Worm (Caenorhabditis elegans): Measurements from ENCODE around the gene srh-264.

The srh-264 gene

DNA sequence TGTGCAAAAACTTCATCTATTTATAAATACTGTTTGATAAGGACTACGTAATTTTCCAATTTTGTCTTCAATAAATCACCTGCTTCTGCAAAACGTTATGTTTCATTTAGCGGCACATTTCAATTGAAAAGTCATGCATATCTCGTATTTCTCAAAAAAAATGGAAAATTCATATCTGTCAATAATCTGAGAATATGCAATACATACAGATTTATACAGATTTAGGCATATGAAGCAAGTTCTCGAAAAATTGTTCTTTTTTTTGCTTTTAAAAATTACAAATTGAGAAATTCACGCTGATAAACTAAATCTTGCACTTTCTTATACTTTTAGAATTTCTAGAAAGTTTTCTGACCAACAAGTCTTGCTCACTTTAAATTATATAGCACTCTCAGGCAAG is 30.2 kb downstream of the srh-264 start, which contains the start of gene T26H5.11:
Gene T26H5.11 (minus strand): TSS at position 101 of the 400 bp plus-strand sequence.
- no peak for TF ChIP-seq zag-1 (tag; optimal IDR thresholded peaks at IDR 0.05)
- TF ChIP-seq aha-1 (tag; optimal IDR thresholded peaks at IDR 0.05) = no peak
- no peak for TF ChIP-seq sup-37 (GFP tag; optimal IDR thresholded peaks at IDR 0.05)
- TF ChIP-seq hlh-4 (tag; optimal IDR thresholded peaks at IDR 0.05) = no peak
- TF ChIP-seq nhr-85 (tag) = no peak
- no peak for TF ChIP-seq ztf-11 (tag; optimal IDR thresholded peaks at IDR 0.05)
- TF ChIP-seq fos-1 (tag; optimal IDR thresholded peaks at IDR 0.05) = no peak

DNA sequence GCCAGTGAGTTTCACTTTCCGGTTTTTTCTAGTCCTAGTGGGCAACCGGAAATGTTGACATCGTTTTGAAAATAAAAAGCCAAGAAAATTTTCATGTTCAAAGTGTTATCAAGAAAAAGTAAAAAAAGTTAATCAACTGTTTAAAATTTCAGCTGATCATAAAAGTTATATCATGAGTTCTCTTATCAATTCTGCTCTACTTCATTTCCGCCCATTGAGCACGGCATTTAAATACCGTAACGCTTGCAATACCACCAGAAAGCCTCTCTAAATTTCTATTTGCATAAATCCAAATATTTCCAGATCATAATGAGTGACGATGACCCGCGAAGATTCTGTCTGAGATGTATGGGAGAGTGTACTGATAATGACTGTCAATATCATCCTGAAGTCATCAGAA is 30.7 kb downstream of the srh-264 start, which contains the start of gene T26H5.9:
Gene T26H5.9 (plus strand): TSS at position 302 of the 400 bp plus-strand sequence.
- TF ChIP-seq ztf-4 (tag; optimal IDR thresholded peaks at IDR 0.05) (no peak), jun-1 (tag; optimal IDR thresholded peaks at IDR 0.05) (peak; percentile 27), elt-2 (tag; optimal IDR thresholded peaks at IDR 0.05) (peak; percentile 57)

DNA sequence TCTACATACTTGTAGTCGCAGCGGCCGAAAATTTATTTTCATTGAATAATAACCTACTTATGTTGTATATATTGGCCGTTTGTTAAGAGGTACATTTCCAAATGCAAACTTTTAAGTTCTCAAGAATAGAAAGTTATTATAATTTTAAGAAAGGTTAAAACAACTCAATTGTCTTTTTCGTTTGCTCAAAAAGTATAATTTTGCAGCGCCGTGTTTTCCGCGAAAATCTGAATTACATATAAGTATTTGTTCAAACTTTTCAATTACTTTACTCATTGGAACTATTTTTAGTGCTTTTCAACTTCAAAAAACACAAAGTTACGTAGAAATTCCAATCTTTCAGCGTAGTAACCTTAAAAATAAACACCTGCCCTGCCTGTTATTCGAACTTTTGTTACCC is 31.5 kb downstream of the srh-264 start, which contains the start of gene srh-239:
Gene srh-239 (plus strand): TSS at position 301 of the 400 bp plus-strand sequence.
- TF ChIP-seq pax-3 (tag; optimal IDR thresholded peaks at IDR 0.05) = no peak
- no peak for TF ChIP-seq nhr-85 (tag)
- TF ChIP-seq isw-1 (GFP tag; IDR thresholded peaks at IDR 0.05) = no peak
- TF ChIP-seq swsn-7 (tag; optimal IDR thresholded peaks at IDR 0.05) = no peak
- no peak for TF ChIP-seq aha-1 (tag; optimal IDR thresholded peaks at IDR 0.05)
- no peak for TF ChIP-seq mef-2 (tag; optimal IDR thresholded peaks at IDR 0.05)
- TF ChIP-seq Y116A8C.19 (tag; optimal IDR thresholded peaks at IDR 0.05; ENCODE audit: borderline replicate concordance) = no peak
- TF ChIP-seq zip-4 (GFP tag; optimal IDR thresholded peaks at IDR 0.05) = no peak
- no peak for TF ChIP-seq lir-3 (tag; optimal IDR thresholded peaks at IDR 0.05; ENCODE audit: poor library complexity)
- TF ChIP-seq dpl-1 (GFP tag; optimal IDR thresholded peaks at IDR 0.05) = no peak
- no peak for TF ChIP-seq nhr-90 (tag; optimal IDR thresholded peaks at IDR 0.05; ENCODE audit: poor library complexity)
- TF ChIP-seq unc-130 (tag; optimal IDR thresholded peaks at IDR 0.05) = no peak
- no peak for TF ChIP-seq ama-1 (optimal IDR thresholded peaks at IDR 0.05)
- TF ChIP-seq mab-9 (GFP tag; IDR thresholded peaks at IDR 0.05) = no peak
- TF ChIP-seq elt-3 (tag; optimal IDR thresholded peaks at IDR 0.05) = no peak
- TF ChIP-seq C04F5.9 (tag; optimal IDR thresholded peaks at IDR 0.05) = no peak

DNA sequence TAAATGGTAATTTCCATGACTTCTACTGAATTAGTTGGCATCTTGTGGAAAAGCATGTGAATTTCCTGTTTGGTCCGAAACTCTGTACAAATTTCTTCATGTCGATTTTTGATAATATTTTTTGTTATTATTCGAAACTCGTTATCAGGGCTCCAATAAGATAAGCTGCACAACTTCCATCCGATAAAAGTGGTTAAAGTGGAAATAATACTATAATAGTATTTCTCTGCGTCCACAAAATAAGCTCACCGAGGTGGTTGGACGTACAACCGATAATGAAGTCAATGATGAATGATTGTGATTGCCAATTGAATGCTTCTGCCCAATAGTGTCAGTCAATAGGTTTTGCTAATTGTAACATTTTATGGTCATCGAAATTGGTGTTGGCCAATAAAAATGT is 34.5 kb downstream of the srh-264 start, which contains the start of gene T26H5.4:
Gene T26H5.4 (minus strand): TSS at position 294 of the 400 bp plus-strand sequence.
- TF ChIP-seq isw-1 (GFP tag; IDR thresholded peaks at IDR 0.05) (no peak), fos-1 (tag; optimal IDR thresholded peaks at IDR 0.05) (no peak), elt-2 (tag; optimal IDR thresholded peaks at IDR 0.05) (peak; percentile 95), efl-1 (optimal IDR thresholded peaks at IDR 0.05) (no peak), efl-1 (GFP tag; optimal IDR thresholded peaks at IDR 0.05 in 1 of 2) (peak in 1 of 2 experiments; percentile 73)

DNA sequence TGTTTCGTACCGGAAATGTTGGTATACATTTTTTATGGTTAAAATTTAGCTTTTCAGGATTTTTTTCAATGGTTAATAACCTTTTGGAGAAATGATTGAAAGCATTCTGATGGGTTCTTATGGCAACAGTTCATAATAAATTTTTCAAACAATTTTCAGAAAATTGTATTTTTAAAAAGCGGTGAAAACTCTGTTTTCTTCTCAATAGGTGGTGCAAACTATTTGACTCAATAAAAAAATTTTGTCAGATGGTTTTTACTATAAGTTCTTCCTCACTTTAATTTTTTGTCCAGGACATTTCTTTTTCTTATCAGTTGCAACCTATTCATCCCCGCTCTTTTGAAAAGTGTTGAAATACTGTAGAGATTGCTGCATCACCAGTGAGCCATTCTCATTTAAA is 34.9 kb downstream of the srh-264 start, which contains the start of gene T26H5.14:
Gene T26H5.14 (plus strand): TSS at position 301 of the 400 bp plus-strand sequence.
- TF ChIP-seq elt-2 (tag; optimal IDR thresholded peaks at IDR 0.05) = no peak
- no peak for TF ChIP-seq zag-1 (tag; optimal IDR thresholded peaks at IDR 0.05)
- no peak for TF ChIP-seq snu-23 (GFP tag; optimal IDR thresholded peaks at IDR 0.05)
- TF ChIP-seq ztf-11 (tag; optimal IDR thresholded peaks at IDR 0.05) = no peak
- no peak for TF ChIP-seq lsy-2 (tag; optimal IDR thresholded peaks at IDR 0.05)
- TF ChIP-seq F16B12.6 (tag; optimal IDR thresholded peaks at IDR 0.05) = no peak
- TF ChIP-seq swsn-7 (tag; optimal IDR thresholded peaks at IDR 0.05) = no peak
- TF ChIP-seq lir-3 (tag; optimal IDR thresholded peaks at IDR 0.05; ENCODE audit: poor library complexity) = no peak
- no peak for TF ChIP-seq tbx-2 (tag; optimal IDR thresholded peaks at IDR 0.05)
- TF ChIP-seq ceh-8 (GFP tag; optimal IDR thresholded peaks at IDR 0.05) = no peak
- TF ChIP-seq lin-14 (GFP tag; optimal IDR thresholded peaks at IDR 0.05) = no peak
- TF ChIP-seq elt-3 (tag; optimal IDR thresholded peaks at IDR 0.05) = no peak
- no peak for TF ChIP-seq nhr-20 (tag; optimal IDR thresholded peaks at IDR 0.05)

All from whole organism, L1 larva.